Worm (Caenorhabditis elegans) whole organism, early embryonic: ENCODE measurements around the gene sru-27.

Source experiments
- B0310.2 ChIP-seq: sonication (generic microtip); optimal IDR thresholded peaks from 2 replicates; lab custom pipeline; 2016; ENCODE audit warnings: mild to moderate bottlenecking, missing genetic modification characterization, missing compliant biosample characterization
- F13C5.2 ChIP-seq: sonication (generic microtip); optimal IDR thresholded peaks from 2 replicates; lab custom pipeline; 2017; ENCODE audit warnings: mild to moderate bottlenecking, missing genetic modification characterization, inconsistent platforms, missing compliant biosample characterization
- aly-1 ChIP-seq: sonication (generic microtip); optimal IDR thresholded peaks from 2 replicates; lab custom pipeline; 2016; ENCODE audit warnings: missing genetic modification characterization, missing compliant biosample characterization
- ama-1 ChIP-seq: fragments of 150-350 bp; optimal IDR thresholded peaks from 2 replicates; lab custom pipeline; 2014
- ceh-13 ChIP-seq: fragments of 200-800 bp; sonication (Bioruptor generic); optimal IDR thresholded peaks from 2 replicates; lab custom pipeline; 2018; ENCODE audit warnings: mild to moderate bottlenecking, missing genetic modification characterization, missing compliant biosample characterization
- ceh-36 ChIP-seq: sonication (generic microtip); optimal IDR thresholded peaks from 2 replicates; lab custom pipeline; 2016; ENCODE audit warnings: missing genetic modification characterization, inconsistent platforms, missing compliant biosample characterization
- ets-7 ChIP-seq: sonication (generic microtip); optimal IDR thresholded peaks from 2 replicates; lab custom pipeline; 2016; ENCODE audit warnings: missing genotype, missing genetic modification characterization, missing compliant biosample characterization
- flt-1 ChIP-seq: fragments of 200-800 bp; sonication (Bioruptor generic); IDR thresholded peaks from 2 replicates; pipeline ENCODE4 v1.3.6; 2022; ENCODE audit warnings: missing genetic modification characterization, missing compliant biosample characterization
- hmbx-1 ChIP-seq: sonication (generic microtip); optimal IDR thresholded peaks from 2 replicates; lab custom pipeline; 2016; ENCODE audit warnings: mild to moderate bottlenecking, missing genetic modification characterization, missing compliant biosample characterization
- hmg-4 ChIP-seq: fragments of 200-800 bp; sonication (Bioruptor generic); optimal IDR thresholded peaks from 2 replicates; lab custom pipeline; 2018; ENCODE audit warnings: mild to moderate bottlenecking, missing genetic modification characterization, missing compliant biosample characterization
- hnd-1 ChIP-seq: sonication (generic microtip); optimal IDR thresholded peaks from 2 replicates; lab custom pipeline; 2016; ENCODE audit warnings: missing genetic modification characterization, missing compliant biosample characterization
- pes-1 ChIP-seq: fragments of 200-800 bp; sonication (Bioruptor generic); IDR thresholded peaks from 2 replicates; pipeline ENCODE4 v1.3.6; 2022; ENCODE audit warnings: missing genetic modification reagents, missing genetic modification characterization, missing compliant biosample characterization
- scrt-1 ChIP-seq: fragments of 200-800 bp; sonication (Bioruptor generic); IDR thresholded peaks from 2 replicates; pipeline ENCODE4 v1.3.6; 2022; ENCODE audit warnings: missing genetic modification characterization, missing compliant biosample characterization
- sea-1 ChIP-seq: fragments of 200-800 bp; sonication (Bioruptor generic); conservative IDR thresholded peaks from 2 replicates; pipeline ENCODE4 v1.3.6; 2022; ENCODE audit warnings: missing genetic modification characterization, missing compliant biosample characterization
- tbx-11 ChIP-seq: fragments of 200-800 bp; sonication (Bioruptor generic); IDR thresholded peaks from 2 replicates; pipeline ENCODE4 v1.3.6; 2022; ENCODE audit warnings: missing genetic modification characterization, missing compliant biosample characterization
- tbx-37 ChIP-seq: fragments of 200-800 bp; sonication (Bioruptor generic); conservative IDR thresholded peaks from 2 replicates; pipeline ENCODE4 v1.3.6; 2022; ENCODE audit warnings: missing genetic modification reagents, missing genetic modification characterization, missing compliant biosample characterization
- tra-4 ChIP-seq: sonication (generic microtip); optimal IDR thresholded peaks from 2 replicates; lab custom pipeline; 2017; ENCODE audit warnings: missing genetic modification characterization, missing compliant biosample characterization

sru-27 gene

DNA sequence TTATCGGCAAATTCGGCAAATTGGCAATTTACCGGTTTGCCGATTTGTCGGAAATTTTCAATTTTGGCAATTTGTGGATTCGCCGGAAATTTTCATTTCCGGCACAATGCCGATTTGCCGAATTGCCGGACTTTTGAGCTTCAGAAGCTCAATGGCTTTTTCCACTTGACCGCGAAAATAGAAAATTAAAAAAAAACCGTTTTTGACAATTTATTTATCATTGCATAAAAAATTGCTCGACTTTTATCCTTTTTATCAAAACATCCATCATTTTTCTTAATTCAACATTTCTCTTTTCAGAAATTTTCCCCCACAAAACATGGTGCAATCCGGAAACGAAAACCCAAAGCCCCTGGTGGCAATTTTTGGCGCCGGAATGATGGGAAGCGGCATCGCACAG is 39.2 kb upstream of the sru-27 start, which contains the start of gene hacd-1:
Gene hacd-1 (plus strand): TSS at position 301 of the 400 bp plus-strand sequence.
- TF ChIP-seq sea-1 (GFP tag; lab: Robert Waterston, UW), result no peak
- no peak for TF ChIP-seq F13C5.2
- TF ChIP-seq pes-1 (GFP tag; lab: Robert Waterston, UW), result no peak
- no peak for TF ChIP-seq ceh-36 (tag; lab: Kevin White, UChicago)
- TF ChIP-seq tbx-11, result no peak
- no peak for TF ChIP-seq ets-7 (tag; lab: Kevin White, UChicago)
- TF ChIP-seq flt-1 (GFP tag; lab: Robert Waterston, UW), result no peak
- no peak for TF ChIP-seq B0310.2
- no peak for TF ChIP-seq ceh-13 (GFP tag; lab: Kevin White, UChicago)
- no peak for TF ChIP-seq tra-4 (tag; lab: Kevin White, UChicago)
- TF ChIP-seq ama-1 (lab: Kevin White, UChicago), result no peak

DNA sequence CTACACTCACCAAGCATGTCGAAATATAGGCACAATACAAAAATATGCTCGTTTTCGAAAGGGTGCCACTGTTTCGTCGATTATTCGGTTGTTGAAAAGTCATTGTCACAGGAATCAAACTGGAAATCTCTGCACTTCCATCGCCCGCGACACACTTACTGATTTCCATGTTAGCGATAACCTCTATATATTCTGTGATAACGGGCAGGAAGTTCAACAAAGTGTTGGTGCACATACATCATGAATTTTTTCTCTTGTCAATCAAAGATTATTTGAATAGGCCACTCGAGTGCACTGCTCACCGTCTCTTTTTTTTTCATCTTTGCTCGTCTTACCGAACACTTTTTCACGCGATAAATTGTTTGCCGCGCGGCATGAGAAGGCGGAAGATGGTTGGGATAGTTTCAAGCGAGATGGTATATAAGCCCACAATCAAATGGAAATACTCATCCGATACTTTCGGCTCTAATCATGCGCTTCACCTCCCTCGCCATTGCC is 34.6 kb upstream of the sru-27 start, which contains the start of the genes fpn-1.2 and pqn-54:
Gene fpn-1.2 (minus strand): TSS at position 157 of the 498 bp plus-strand sequence.
Gene pqn-54 (plus strand): TSS at position 448 of the 498 bp plus-strand sequence.
- no peak for TF ChIP-seq pes-1 (GFP tag; lab: Robert Waterston, UW)
- no peak for TF ChIP-seq flt-1 (GFP tag; lab: Robert Waterston, UW)
- no peak for TF ChIP-seq ceh-13 (GFP tag; lab: Kevin White, UChicago)
- TF ChIP-seq hnd-1, result no peak
- no peak for TF ChIP-seq ceh-36 (tag; lab: Kevin White, UChicago)
- no peak for TF ChIP-seq hmbx-1 (tag; lab: Kevin White, UChicago)
- TF ChIP-seq hmg-4 (GFP tag; lab: Kevin White, UChicago), result no peak
- TF ChIP-seq tbx-11, result no peak
- TF ChIP-seq F13C5.2, result no peak
- TF ChIP-seq ets-7 (tag; lab: Kevin White, UChicago), result no peak
- no peak for TF ChIP-seq scrt-1
- TF ChIP-seq aly-1 (tag; lab: Kevin White, UChicago), result no peak
- no peak for TF ChIP-seq sea-1 (GFP tag; lab: Robert Waterston, UW)

DNA sequence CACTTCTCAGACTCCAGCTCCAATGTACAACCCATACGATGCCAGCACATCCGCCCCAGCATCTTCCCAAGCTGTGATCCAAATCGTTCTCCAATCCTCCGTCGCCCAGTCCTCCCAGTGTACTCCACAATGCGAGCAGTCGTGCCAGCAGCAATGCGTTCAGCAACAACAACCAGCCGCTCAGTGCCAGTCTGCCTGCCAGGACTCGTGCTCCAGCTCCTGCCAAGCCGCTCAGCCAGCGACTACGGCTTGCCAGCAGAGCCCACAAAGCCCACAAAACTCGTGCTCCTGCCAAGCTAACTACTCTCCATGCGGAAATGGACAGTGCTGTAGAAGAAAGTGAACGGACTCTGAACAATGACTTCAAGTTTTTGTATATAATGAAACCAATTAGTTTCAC is 33.3 kb upstream of the sru-27 start:
- TF ChIP-seq scrt-1 (no peak), hmg-4 (GFP tag; lab: Kevin White, UChicago) (no peak), ceh-36 (tag; lab: Kevin White, UChicago) (no peak), tbx-11 (no peak), ets-7 (tag; lab: Kevin White, UChicago) (no peak), aly-1 (tag; lab: Kevin White, UChicago) (no peak), flt-1 (GFP tag; lab: Robert Waterston, UW) (no peak), sea-1 (GFP tag; lab: Robert Waterston, UW) (no peak), tra-4 (tag; lab: Kevin White, UChicago) (no peak), ceh-13 (GFP tag; lab: Kevin White, UChicago) (no peak), ama-1 (lab: Kevin White, UChicago) (no peak), pes-1 (GFP tag; lab: Robert Waterston, UW) (no peak), hnd-1 (no peak), F13C5.2 (no peak), hmbx-1 (tag; lab: Kevin White, UChicago) (no peak), tbx-37 (no peak)

DNA sequence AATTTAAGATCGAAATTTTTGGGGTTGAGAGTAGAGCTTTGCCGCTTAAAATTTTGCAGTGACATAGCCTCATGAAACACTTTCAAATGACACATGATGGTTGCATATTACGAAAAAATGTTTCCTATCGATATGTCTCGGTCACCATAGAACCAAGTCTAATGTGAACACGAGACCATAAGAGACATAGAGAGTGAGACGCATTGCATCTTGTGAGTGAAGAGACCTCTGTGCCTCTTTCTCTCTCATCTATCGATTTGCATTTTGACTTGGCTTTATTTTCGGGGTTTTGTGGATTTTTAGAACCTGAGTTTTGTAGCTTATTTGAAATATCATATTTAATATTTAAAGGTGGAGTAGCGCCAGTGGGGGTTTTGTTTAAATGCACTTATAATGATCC is 32.3 kb upstream of the sru-27 start:
- TF ChIP-seq ama-1 (lab: Kevin White, UChicago) (no peak), tra-4 (tag; lab: Kevin White, UChicago) (no peak)

DNA sequence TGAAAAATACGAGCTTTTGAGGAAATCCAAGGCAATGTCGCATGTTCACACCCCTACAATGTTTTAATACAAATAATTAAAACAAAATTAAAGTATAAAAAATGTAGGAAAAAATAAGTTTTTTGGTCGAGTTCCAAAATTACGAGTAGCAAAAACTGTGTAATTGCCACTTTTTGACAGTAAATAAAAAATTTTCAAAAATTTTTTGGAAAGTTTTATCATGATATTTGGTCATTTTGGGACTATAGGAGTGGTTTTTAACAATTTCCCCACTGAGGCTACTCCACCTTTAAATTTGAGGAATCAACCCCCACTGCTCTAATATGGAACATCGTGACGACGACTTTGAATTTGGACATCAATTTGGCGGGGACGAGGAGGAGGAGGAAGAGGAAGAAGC is 31.8 kb upstream of the sru-27 start, which contains the start of gene gid-8:
Gene gid-8 (plus strand): TSS at position 301 of the 400 bp plus-strand sequence.
- TF ChIP-seq tra-4 (tag; lab: Kevin White, UChicago) (no peak), sea-1 (GFP tag; lab: Robert Waterston, UW) (no peak), pes-1 (GFP tag; lab: Robert Waterston, UW) (no peak), ceh-36 (tag; lab: Kevin White, UChicago) (no peak), aly-1 (tag; lab: Kevin White, UChicago) (no peak), ama-1 (lab: Kevin White, UChicago) (no peak)

DNA sequence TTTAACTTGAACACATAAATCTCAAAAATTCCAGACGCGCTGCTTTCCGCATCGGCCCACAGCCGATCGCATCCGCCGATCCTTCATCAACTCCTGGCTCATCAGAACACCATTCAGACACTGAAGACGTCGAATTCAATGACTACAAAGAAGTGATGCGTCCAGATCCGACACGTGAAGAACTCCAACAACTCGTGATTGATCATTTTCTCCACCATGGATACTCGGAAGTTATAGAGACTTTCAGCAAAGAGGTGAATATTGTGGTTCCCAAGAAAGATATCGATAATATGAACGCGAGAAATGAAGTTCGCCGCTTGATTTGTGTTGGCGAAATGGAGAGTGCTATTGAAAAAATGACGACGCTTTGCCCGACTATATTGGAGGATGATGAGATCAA is 30.3 kb upstream of the sru-27 start:
- no peak for TF ChIP-seq hmg-4 (GFP tag; lab: Kevin White, UChicago)
- TF ChIP-seq ceh-13 (GFP tag; lab: Kevin White, UChicago), result no peak
- TF ChIP-seq B0310.2, result no peak
- no peak for TF ChIP-seq F13C5.2
- TF ChIP-seq tra-4 (tag; lab: Kevin White, UChicago), result no peak
- TF ChIP-seq flt-1 (GFP tag; lab: Robert Waterston, UW), result no peak
- no peak for TF ChIP-seq sea-1 (GFP tag; lab: Robert Waterston, UW)
- TF ChIP-seq tbx-37, result no peak
- no peak for TF ChIP-seq pes-1 (GFP tag; lab: Robert Waterston, UW)
- no peak for TF ChIP-seq hnd-1
- TF ChIP-seq ets-7 (tag; lab: Kevin White, UChicago), result no peak

DNA sequence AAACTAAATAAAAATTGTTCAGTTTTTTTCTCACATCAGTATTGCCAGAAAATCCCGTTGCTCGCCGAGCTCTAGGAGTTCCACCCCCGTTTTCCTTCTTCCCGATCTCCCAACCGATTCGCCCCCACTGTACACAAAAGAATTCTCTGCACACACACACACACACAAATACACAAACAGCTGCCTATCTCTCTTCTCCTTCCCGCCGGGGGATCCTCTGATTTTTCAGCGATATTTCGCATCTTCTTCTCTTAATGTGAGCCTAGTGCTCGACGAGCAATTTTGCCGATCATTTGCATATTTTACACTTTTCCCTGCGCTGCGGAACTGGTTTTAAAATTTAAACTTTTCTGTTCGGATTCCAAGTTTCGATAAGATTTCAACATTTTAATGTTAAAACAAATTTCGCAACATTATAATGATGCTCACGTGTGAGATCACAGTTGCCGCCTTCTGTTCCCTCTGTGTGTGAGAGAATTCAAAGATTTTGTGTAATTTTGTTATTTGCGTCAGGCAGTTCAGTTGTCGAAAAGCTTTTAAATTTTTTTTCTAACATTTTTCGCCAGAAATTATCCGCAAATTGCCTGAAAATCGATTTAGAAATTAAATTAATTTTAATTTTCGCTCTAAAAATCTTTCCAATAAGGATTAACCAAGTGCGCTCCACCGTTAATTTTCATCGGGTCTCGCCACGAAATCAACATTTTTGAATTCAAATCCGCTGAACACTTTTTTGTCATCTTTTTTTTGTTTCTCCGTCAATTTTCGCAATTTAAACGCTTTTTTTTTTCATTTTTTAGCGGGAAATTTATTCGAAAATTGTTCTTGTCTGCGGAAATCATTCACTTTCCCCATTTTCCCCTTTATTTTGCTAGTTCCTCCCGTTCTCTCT is 27.9 kb upstream of the sru-27 start:
- no peak for TF ChIP-seq scrt-1
- TF ChIP-seq flt-1 (GFP tag; lab: Robert Waterston, UW), result no peak
- no peak for TF ChIP-seq pes-1 (GFP tag; lab: Robert Waterston, UW)
- TF ChIP-seq tra-4 (tag; lab: Kevin White, UChicago), result no peak
- TF ChIP-seq hmbx-1 (tag; lab: Kevin White, UChicago), result no peak
- TF ChIP-seq ama-1 (lab: Kevin White, UChicago), result no peak
- TF ChIP-seq ets-7 (tag; lab: Kevin White, UChicago), result no peak
- TF ChIP-seq ceh-36 (tag; lab: Kevin White, UChicago), result peak; percentile 6
- no peak for TF ChIP-seq hnd-1
- no peak for TF ChIP-seq tbx-37
- TF ChIP-seq ceh-13 (GFP tag; lab: Kevin White, UChicago), result no peak
- no peak for TF ChIP-seq tbx-11
- peak; percentile 46 for TF ChIP-seq hmg-4 (GFP tag; lab: Kevin White, UChicago)
